Worm (Caenorhabditis elegans) whole organism, L2 larva: Measurements from ENCODE around the gene F39C12.1.
A peak's percentile ranks its signal among the peaks of the same experiment; 100 is the strongest.

Experiments
- C34F6.9 ChIP-seq: fragments of 150-350 bp; optimal IDR thresholded peaks from 2 replicates; lab custom pipeline; 2014; ENCODE audit warnings: missing biosample characterization, missing genetic modification characterization
- F13H6.1 ChIP-seq: sonication (generic microtip); optimal IDR thresholded peaks from 2 replicates; lab custom pipeline; 2016; ENCODE audit warnings: missing genetic modification characterization, missing compliant biosample characterization
- ZK546.5 ChIP-seq: sonication (generic microtip); optimal IDR thresholded peaks from 2 replicates; lab custom pipeline; 2017; ENCODE audit warnings: missing biosample characterization, missing genetic modification characterization
- aly-2 ChIP-seq: fragments of 150-350 bp; optimal IDR thresholded peaks from 2 replicates; lab custom pipeline; 2014; ENCODE audit warnings: missing biosample characterization, missing genetic modification characterization
- ama-1 ChIP-seq: fragments of 150-350 bp; optimal IDR thresholded peaks from 2 replicates; lab custom pipeline; 2018; ENCODE audit warnings: inconsistent platforms
- blmp-1 ChIP-seq: sonication (generic microtip); optimal IDR thresholded peaks from 2 replicates; lab custom pipeline; 2017; ENCODE audit warnings: missing genetic modification characterization, mild to moderate bottlenecking, missing compliant biosample characterization, antibody characterized with exemption, moderate library complexity; ENCODE audit not compliant: insufficient read depth
- ceh-16 ChIP-seq: fragments of 150-350 bp; optimal IDR thresholded peaks from 2 replicates; lab custom pipeline; 2014; ENCODE audit warnings: missing biosample characterization, missing genetic modification characterization
- ceh-82 ChIP-seq: fragments of 150-350 bp; optimal IDR thresholded peaks from 2 replicates; lab custom pipeline; 2014; ENCODE audit warnings: missing biosample characterization, missing genetic modification characterization
- crh-2 ChIP-seq: sonication (generic microtip); optimal IDR thresholded peaks from 2 replicates; lab custom pipeline; 2017; ENCODE audit warnings: missing biosample characterization, missing genetic modification characterization
- egl-27 ChIP-seq: sonication (generic microtip); optimal IDR thresholded peaks from 3 replicates; lab custom pipeline; 2017; ENCODE audit warnings: missing biosample characterization, missing genetic modification reagents, missing genetic modification characterization
- elt-1 ChIP-seq: fragments of 150-350 bp; optimal IDR thresholded peaks from 2 replicates; lab custom pipeline; 2014; ENCODE audit warnings: missing biosample characterization, missing genetic modification characterization
- fos-1 ChIP-seq: fragments of 150-350 bp; optimal IDR thresholded peaks from 2 replicates; lab custom pipeline; 2014; ENCODE audit warnings: missing biosample characterization, missing genetic modification characterization
- gmeb-1 ChIP-seq: fragments of 150-350 bp; optimal IDR thresholded peaks from 2 replicates; lab custom pipeline; 2014; ENCODE audit warnings: missing biosample characterization, missing genetic modification characterization
- lin-13 ChIP-seq: fragments of 150-350 bp; optimal IDR thresholded peaks from 2 replicates; lab custom pipeline; 2014; ENCODE audit warnings: missing biosample characterization, missing genetic modification reagents, missing genetic modification characterization
- lin-39 ChIP-seq: fragments of 150-350 bp; optimal IDR thresholded peaks from 2 replicates; lab custom pipeline; 2014; ENCODE audit warnings: missing biosample characterization, missing genetic modification reagents, missing genetic modification characterization
- lsy-2 ChIP-seq, 2 experiments: fragments of 150-350 bp in 1 of 2; sonication (generic microtip) in 1 of 2; optimal IDR thresholded peaks; 2 replicates each; lab custom pipeline; 2014 to 2017; ENCODE audit warnings: missing biosample characterization in 2 of 2, missing genetic modification characterization in 2 of 2
- mab-5 ChIP-seq: fragments of 150-350 bp; optimal IDR thresholded peaks from 2 replicates; lab custom pipeline; 2014; ENCODE audit warnings: missing biosample characterization, missing genetic modification characterization
- mbf-1 ChIP-seq: sonication (generic microtip); optimal IDR thresholded peaks from 2 replicates; lab custom pipeline; 2017; ENCODE audit warnings: missing biosample characterization, missing genetic modification characterization
- mdl-1 ChIP-seq, 2 experiments: fragments of 150-350 bp in 1 of 2; sonication (generic microtip) in 1 of 2; optimal IDR thresholded peaks; 2 replicates each; lab custom pipeline; 2017; ENCODE audit warnings: missing biosample characterization in 2 of 2, missing genetic modification characterization in 2 of 2
- nhr-11 ChIP-seq: fragments of 150-350 bp; optimal IDR thresholded peaks from 2 replicates; lab custom pipeline; 2014; ENCODE audit warnings: missing biosample characterization, missing genetic modification characterization
- nhr-12 ChIP-seq: fragments of 150-350 bp; optimal IDR thresholded peaks from 2 replicates; lab custom pipeline; 2014; ENCODE audit warnings: missing biosample characterization, missing genetic modification characterization
- nhr-129 ChIP-seq: fragments of 150-350 bp; optimal IDR thresholded peaks from 2 replicates; lab custom pipeline; 2014; ENCODE audit warnings: missing biosample characterization, missing genetic modification characterization
- nhr-21 ChIP-seq: fragments of 150-350 bp; optimal IDR thresholded peaks from 2 replicates; lab custom pipeline; 2014; ENCODE audit warnings: missing biosample characterization, missing genetic modification characterization
- nhr-23 ChIP-seq: fragments of 150-350 bp; optimal IDR thresholded peaks from 2 replicates; lab custom pipeline; 2014; ENCODE audit warnings: missing biosample characterization, missing genetic modification reagents, missing genetic modification characterization
- nhr-25 ChIP-seq: fragments of 150-350 bp; sonication (generic microtip); optimal IDR thresholded peaks from 3 replicates; lab custom pipeline; 2014; ENCODE audit warnings: missing biosample characterization, missing genetic modification characterization
- nhr-6 ChIP-seq: fragments of 150-350 bp; optimal IDR thresholded peaks from 2 replicates; lab custom pipeline; 2014; ENCODE audit warnings: missing biosample characterization, missing genetic modification characterization
- nhr-77 ChIP-seq: fragments of 150-350 bp; optimal IDR thresholded peaks from 2 replicates; lab custom pipeline; 2014; ENCODE audit warnings: missing biosample characterization, missing genetic modification characterization
- peb-1 ChIP-seq: fragments of 150-350 bp; optimal IDR thresholded peaks from 2 replicates; lab custom pipeline; 2014; ENCODE audit warnings: missing biosample characterization, missing genetic modification characterization
- skn-1 ChIP-seq: sonication (generic microtip); optimal IDR thresholded peaks from 2 replicates; lab custom pipeline; 2017; ENCODE audit warnings: missing biosample characterization, missing genetic modification characterization
- sma-3 ChIP-seq: sonication (generic microtip); optimal IDR thresholded peaks from 2 replicates; lab custom pipeline; 2016; ENCODE audit warnings: missing genetic modification reagents, missing genetic modification characterization, missing compliant biosample characterization
- sma-9 ChIP-seq, 2 experiments: fragments of 150-350 bp in 1 of 2; sonication (generic microtip) in 1 of 2; optimal IDR thresholded peaks; 2 replicates each; lab custom pipeline; 2014 to 2016; ENCODE audit warnings: missing genetic modification characterization in 2 of 2, mild to moderate bottlenecking in 1 of 2, missing biosample characterization in 1 of 2, missing compliant biosample characterization in 1 of 2, missing genetic modification reagents in 1 of 2, moderate library complexity in 1 of 2
- snpc-4 ChIP-seq: fragments of 150-350 bp; optimal IDR thresholded peaks from 2 replicates; lab custom pipeline; 2014; ENCODE audit warnings: missing biosample characterization, missing genetic modification characterization
- unc-39 ChIP-seq: fragments of 150-350 bp; optimal IDR thresholded peaks from 2 replicates; lab custom pipeline; 2014; ENCODE audit warnings: missing biosample characterization, missing genetic modification characterization
- unc-55 ChIP-seq: fragments of 150-350 bp; sonication (generic microtip); optimal IDR thresholded peaks from 3 replicates; lab custom pipeline; 2014; ENCODE audit warnings: missing biosample characterization, missing genetic modification reagents, missing genetic modification characterization
- unc-62 ChIP-seq: fragments of 150-350 bp; optimal IDR thresholded peaks from 2 replicates; lab custom pipeline; 2014; ENCODE audit warnings: missing biosample characterization, missing genetic modification reagents, missing genetic modification characterization
- zag-1 ChIP-seq: fragments of 150-350 bp; optimal IDR thresholded peaks from 2 replicates; lab custom pipeline; 2014; ENCODE audit warnings: missing biosample characterization, missing genetic modification characterization
- ztf-1 ChIP-seq: fragments of 200-800 bp; sonication (Bioruptor generic); conservative IDR thresholded peaks from 2 replicates; pipeline ENCODE4 v1.3.6; 2022; ENCODE audit warnings: missing genetic modification characterization, missing compliant biosample characterization
- ztf-4 ChIP-seq: fragments of 150-350 bp; optimal IDR thresholded peaks from 2 replicates; lab custom pipeline; 2014; ENCODE audit warnings: missing biosample characterization, missing genetic modification characterization

The F39C12.1 gene

ce11 chrX:4893623-4894105 is 40.7 kb upstream of the F39C12.1 start, which contains the start of gene T07F12.1:
Gene T07F12.1 (plus strand): TSS chrX:4894055.
- TF ChIP-seq nhr-6 (tag; lab: Kevin White, UChicago) (no peak), fos-1 (tag; lab: Kevin White, UChicago) (peak; percentile 24), nhr-25 (tag; lab: Kevin White, UChicago) (peak; percentile 58), gmeb-1 (peak; percentile 32), elt-1 (no peak), sma-3 (peak; percentile 38), lsy-2 (tag; optimal IDR thresholded peaks at IDR 0.05; lab: Kevin White, UChicago) (peak in 1 of 2 experiments; percentile 12), blmp-1 (tag; lab: Kevin White, UChicago) (peak; percentile 72), sma-9 (GFP tag; optimal IDR thresholded peaks at IDR 0.05; lab: Kevin White, UChicago) (peak; percentile 19), sma-9 (tag; optimal IDR thresholded peaks at IDR 0.05; lab: Kevin White, UChicago) (no peak)

- TF ChIP-seq nhr-21 (tag; lab: Kevin White, UChicago) = no peak
- no peak for TF ChIP-seq mab-5 (tag; lab: Kevin White, UChicago)
- TF ChIP-seq zag-1 (tag; lab: Kevin White, UChicago) = no peak
- TF ChIP-seq sma-9 (GFP tag; optimal IDR thresholded peaks at IDR 0.05; lab: Kevin White, UChicago) = peak; percentile 39
- TF ChIP-seq sma-9 (tag; optimal IDR thresholded peaks at IDR 0.05; lab: Kevin White, UChicago) = no peak
- TF ChIP-seq lin-13 = no peak
- peak; percentile 4 for TF ChIP-seq ceh-16 (tag; lab: Kevin White, UChicago)
- peak; percentile 10 for TF ChIP-seq gmeb-1
- peak; percentile 0 for TF ChIP-seq crh-2 (tag; lab: Kevin White, UChicago)
- TF ChIP-seq lsy-2 (tag; optimal IDR thresholded peaks at IDR 0.05; lab: Kevin White, UChicago) = peak in 1 of 2 experiments; percentile 38
- no peak for TF ChIP-seq unc-39 (tag; lab: Kevin White, UChicago)
- no peak for TF ChIP-seq snpc-4 (tag; lab: Kevin White, UChicago)
- TF ChIP-seq F13H6.1 = peak; percentile 3
- no peak for TF ChIP-seq ZK546.5
- no peak for TF ChIP-seq ceh-82 (tag; lab: Kevin White, UChicago)
- TF ChIP-seq nhr-11 = no peak
- no peak for TF ChIP-seq nhr-25 (tag; lab: Kevin White, UChicago)
- TF ChIP-seq nhr-129 (tag; lab: Kevin White, UChicago) = peak; percentile 20
- TF ChIP-seq unc-55 (GFP tag; lab: Kevin White, UChicago) = peak; percentile 30
These were observed 37.2 kb upstream of the F39C12.1 start, which contains the start of gene T07F12.2 for ce11 chrX:4890159-4890558. Gene T07F12.2 (plus strand): TSS chrX:4890245.

- no peak for TF ChIP-seq nhr-6 (tag; lab: Kevin White, UChicago)
- no peak for TF ChIP-seq mab-5 (tag; lab: Kevin White, UChicago)
- TF ChIP-seq ZK546.5 = no peak
- no peak for TF ChIP-seq gmeb-1
- TF ChIP-seq ztf-1 (GFP tag; lab: Robert Waterston, UW) = no peak
- TF ChIP-seq peb-1 (tag; lab: Kevin White, UChicago) = no peak
- TF ChIP-seq sma-3 = no peak
- no peak for TF ChIP-seq lin-39 (tag; lab: Kevin White, UChicago)
- no peak for TF ChIP-seq nhr-77
- no peak for TF ChIP-seq mbf-1 (tag; lab: Kevin White, UChicago)
- no peak for TF ChIP-seq mdl-1 (tag; optimal IDR thresholded peaks at IDR 0.05; lab: Kevin White, UChicago)
- no peak for TF ChIP-seq nhr-25 (tag; lab: Kevin White, UChicago)
- no peak for TF ChIP-seq aly-2 (tag; lab: Kevin White, UChicago)
- no peak for TF ChIP-seq C34F6.9
- TF ChIP-seq lin-13 = no peak
- no peak for TF ChIP-seq egl-27 (tag; lab: Kevin White, UChicago)
These were observed 32.7 kb upstream of the F39C12.1 start, which contains the start of gene arrd-23 for ce11 chrX:4885651-4886050. Gene arrd-23 (plus strand): TSS chrX:4885951.

ce11 chrX:4881310-4881709 is 28.3 kb upstream of the F39C12.1 start:
- TF ChIP-seq C34F6.9 = no peak
- TF ChIP-seq ama-1 (lab: Kevin White, UChicago) = no peak
- TF ChIP-seq unc-55 (GFP tag; lab: Kevin White, UChicago) = no peak
- TF ChIP-seq ztf-4 = no peak
- TF ChIP-seq skn-1 = no peak
- no peak for TF ChIP-seq nhr-12 (tag; lab: Kevin White, UChicago)
- TF ChIP-seq nhr-23 (tag; lab: Kevin White, UChicago) = no peak
- no peak for TF ChIP-seq elt-1
- no peak for TF ChIP-seq unc-62
